Fruit fly (Drosophila melanogaster): Measurements from ENCODE around the gene Sf3b1.

dm6 chr2L:521940-522632 lies 46.1 kb upstream of the Sf3b1 start:
- TF ChIP-seq Sin3A (optimal IDR thresholded peaks at IDR 0.05), result no peak
- no peak for TF ChIP-seq psq (optimal IDR thresholded peaks at IDR 0.05)
- no peak for TF ChIP-seq Myc (optimal IDR thresholded peaks at IDR 0.05)
- TF ChIP-seq h (optimal IDR thresholded peaks at IDR 0.05), result no peak

All from Kc167 (cell line).